Worm (Caenorhabditis elegans) whole organism, L4/young adult: ENCODE data around the gene lgc-57.

Source experiments
- W03F9.2 ChIP-seq: fragments of 150-350 bp; optimal IDR thresholded peaks from 2 replicates; lab custom pipeline; 2014; ENCODE audit warnings: missing biosample characterization, missing genetic modification characterization
- dao-5 ChIP-seq: sonication (generic microtip); optimal IDR thresholded peaks from 2 replicates; lab custom pipeline; 2016; ENCODE audit warnings: missing genotype, missing genetic modification characterization, moderate library complexity, missing compliant biosample characterization
- him-1 ChIP-seq: sonication (generic microtip); optimal IDR thresholded peaks from 2 replicates; lab custom pipeline; 2016; ENCODE audit warnings: missing genotype, missing genetic modification reagents, missing genetic modification characterization, missing compliant biosample characterization

lgc-57 gene

ce11 chrII:10707439-10708096, 12.8 kb downstream of the lgc-57 start:
- TF ChIP-seq him-1 (tag; lab: Kevin White, UChicago) (no peak), W03F9.2 (tag; lab: Kevin White, UChicago) (no peak), dao-5 (tag; lab: Kevin White, UChicago) (peak; percentile 6)

- no peak for TF ChIP-seq W03F9.2 (tag; lab: Kevin White, UChicago)
- TF ChIP-seq him-1 (tag; lab: Kevin White, UChicago): no peak
- TF ChIP-seq dao-5 (tag; lab: Kevin White, UChicago): no peak
Observed at ce11 chrII:10708660-10709059, 13.8 kb downstream of the lgc-57 start, which contains the start of gene bli-1. TSS of gene bli-1 (plus strand) at chrII:10708960.

- TF ChIP-seq W03F9.2 (tag; lab: Kevin White, UChicago) (no peak), him-1 (tag; lab: Kevin White, UChicago) (no peak), dao-5 (tag; lab: Kevin White, UChicago) (no peak)
Observed at ce11 chrII:10714262-10714933, 19.6 kb downstream of the lgc-57 start, which contains the start of the genes dph-2 and C09G5.7. TSS of gene dph-2 (minus strand) at chrII:10714297. TSS of gene C09G5.7 (plus strand) at chrII:10714883.

- TF ChIP-seq W03F9.2 (tag; lab: Kevin White, UChicago) (no peak), dao-5 (tag; lab: Kevin White, UChicago) (no peak), him-1 (tag; lab: Kevin White, UChicago) (no peak)
Observed at ce11 chrII:10717124-10717523, 22.3 kb downstream of the lgc-57 start, which contains the start of gene C09G5.13. TSS of gene C09G5.13 (plus strand) at chrII:10717424.

- TF ChIP-seq W03F9.2 (tag; lab: Kevin White, UChicago) (no peak), dao-5 (tag; lab: Kevin White, UChicago) (no peak), him-1 (tag; lab: Kevin White, UChicago) (no peak)
Observed at ce11 chrII:10719931-10720330, 25.1 kb downstream of the lgc-57 start, which contains the start of gene mks-5. TSS of gene mks-5 (plus strand) at chrII:10720231.

- TF ChIP-seq him-1 (tag; lab: Kevin White, UChicago): no peak
- TF ChIP-seq W03F9.2 (tag; lab: Kevin White, UChicago): no peak
Observed at ce11 chrII:10723069-10723468, 28.3 kb downstream of the lgc-57 start, which contains the start of gene C09G5.14. TSS of gene C09G5.14 (minus strand) at chrII:10723169.

ce11 chrII:10730702-10731101, 35.9 kb downstream of the lgc-57 start:
- TF ChIP-seq dao-5 (tag; lab: Kevin White, UChicago): no peak
- no peak for TF ChIP-seq W03F9.2 (tag; lab: Kevin White, UChicago)
- TF ChIP-seq him-1 (tag; lab: Kevin White, UChicago): no peak

ce11 chrII:10731552-10731951, 36.7 kb downstream of the lgc-57 start, which contains the start of gene glb-12:
TSS of gene glb-12 (minus strand) at chrII:10731652.
- TF ChIP-seq W03F9.2 (tag; lab: Kevin White, UChicago): no peak
- TF ChIP-seq dao-5 (tag; lab: Kevin White, UChicago): no peak
- no peak for TF ChIP-seq him-1 (tag; lab: Kevin White, UChicago)

- TF ChIP-seq dao-5 (tag; lab: Kevin White, UChicago) (no peak), him-1 (tag; lab: Kevin White, UChicago) (no peak)
Observed at ce11 chrII:10737059-10737458, 42.2 kb downstream of the lgc-57 start, which contains the start of gene C52A11.3. TSS of gene C52A11.3 (plus strand) at chrII:10737359.

- no peak for TF ChIP-seq dao-5 (tag; lab: Kevin White, UChicago)
- no peak for TF ChIP-seq W03F9.2 (tag; lab: Kevin White, UChicago)
- TF ChIP-seq him-1 (tag; lab: Kevin White, UChicago): peak; percentile 0
Observed at ce11 chrII:10744801-10745200, 50.0 kb downstream of the lgc-57 start.
